Worm (Caenorhabditis elegans): ENCODE measurements around the gene gip-1.

ce11 chrIII:2410925-2411450 lies 63.6 kb downstream of the gip-1 start, which contains the start of gene mrpl-30:
- TF ChIP-seq nhr-102 (tag; optimal IDR thresholded peaks at IDR 0.05): no peak
- no peak for TF ChIP-seq mep-1 (tag; optimal IDR thresholded peaks at IDR 0.05)
- TF ChIP-seq nhr-237 (tag; optimal IDR thresholded peaks at IDR 0.05): no peak
- no peak for TF ChIP-seq lir-3 (tag; optimal IDR thresholded peaks at IDR 0.05)
- no peak for TF ChIP-seq hmg-1.1 (GFP tag; IDR thresholded peaks at IDR 0.05)
- no peak for TF ChIP-seq jun-1 (tag; optimal IDR thresholded peaks at IDR 0.05)
- TF ChIP-seq nhr-77 (tag; optimal IDR thresholded peaks at IDR 0.05): no peak

All from whole organism, L4 larva.